Fruit fly (Drosophila melanogaster): ENCODE measurements around the gene SAK.

Gene SAK

dm6 chr3L:21492723-21493316 is 22.9 kb downstream of the SAK start, which contains the start of the genes CG7202 and CG7519:
TSS of gene CG7202 (minus strand) at chr3L:21492773.
TSS of gene CG7519 (plus strand) at chr3L:21493083.
- TF ChIP-seq dsx (GFP tag; optimal IDR thresholded peaks at IDR 0.05; ENCODE audit: poor library complexity, severe bottlenecking) (peak; percentile 90), fkh (GFP tag; optimal IDR thresholded peaks at IDR 0.05) (peak; percentile 77), ss (GFP tag; optimal IDR thresholded peaks at IDR 0.05) (no peak), CG6808 (GFP tag; optimal IDR thresholded peaks at IDR 0.05) (no peak), dac (GFP tag; optimal IDR thresholded peaks at IDR 0.05) (no peak)

dm6 chr3L:21490486-21490885 is 25.2 kb downstream of the SAK start, which contains the start of gene Neu2:
TSS of gene Neu2 (minus strand) at chr3L:21490586.
- no peak for TF ChIP-seq Ets21C (GFP tag; optimal IDR thresholded peaks at IDR 0.05)
- no peak for TF ChIP-seq Smox (GFP tag; optimal IDR thresholded peaks at IDR 0.05)
- no peak for TF ChIP-seq CG4318 (GFP tag; optimal IDR thresholded peaks at IDR 0.05)
- TF ChIP-seq Hr38 (GFP tag; optimal IDR thresholded peaks at IDR 0.05), result no peak
- no peak for TF ChIP-seq Hr39 (GFP tag; optimal IDR thresholded peaks at IDR 0.05)
- TF ChIP-seq CG11762 (GFP tag; optimal IDR thresholded peaks at IDR 0.05; ENCODE audit: insufficient read depth), result no peak
- TF ChIP-seq Ets96B (tag; optimal IDR thresholded peaks at IDR 0.05), result no peak
- no peak for TF ChIP-seq eg (GFP tag; IDR thresholded peaks at IDR 0.05)
- no peak for TF ChIP-seq Eip93F (GFP tag; optimal IDR thresholded peaks at IDR 0.05)
- no peak for TF ChIP-seq CG6163 (GFP tag; IDR thresholded peaks at IDR 0.05)
- TF ChIP-seq fkh (GFP tag; optimal IDR thresholded peaks at IDR 0.05), result no peak
- TF ChIP-seq CG11294 (GFP tag; IDR thresholded peaks at IDR 0.05), result no peak
- TF ChIP-seq CG7368 (GFP tag; optimal IDR thresholded peaks at IDR 0.05), result no peak
- TF ChIP-seq Sox15 (GFP tag; optimal IDR thresholded peaks at IDR 0.05), result no peak
- no peak for TF ChIP-seq Blimp-1 (GFP tag; optimal IDR thresholded peaks at IDR 0.05)
- TF ChIP-seq dac (GFP tag; optimal IDR thresholded peaks at IDR 0.05), result no peak
- no peak for TF ChIP-seq CG8119 (GFP tag; IDR thresholded peaks at IDR 0.05)
- TF ChIP-seq Met (GFP tag; optimal IDR thresholded peaks at IDR 0.05), result no peak

dm6 chr3L:21485371-21485770 is 30.3 kb downstream of the SAK start:
- TF ChIP-seq CG6163 (GFP tag; IDR thresholded peaks at IDR 0.05), result peak; percentile 57; the same call in 2 of the 3 replicates
- TF ChIP-seq dsx (GFP tag; optimal IDR thresholded peaks at IDR 0.05; ENCODE audit: poor library complexity, severe bottlenecking), result peak; percentile 40
- TF ChIP-seq CG8119 (GFP tag; IDR thresholded peaks at IDR 0.05), result peak; percentile 55
- peak; percentile 55; the same call in 1 of the 2 replicates for TF ChIP-seq CG15336 (GFP tag; IDR thresholded peaks at IDR 0.05)

dm6 chr3L:21483837-21484236 is 31.9 kb downstream of the SAK start:
- TF ChIP-seq Eip75B (GFP tag; optimal IDR thresholded peaks at IDR 0.05) (no peak), achi (GFP tag; optimal IDR thresholded peaks at IDR 0.05) (no peak), Smox (GFP tag; optimal IDR thresholded peaks at IDR 0.05) (no peak), pdm3 (GFP tag; optimal IDR thresholded peaks at IDR 0.05) (no peak), Sox14 (GFP tag; optimal IDR thresholded peaks at IDR 0.05) (peak; percentile 56), CG10631 (GFP tag; optimal IDR thresholded peaks at IDR 0.05) (no peak), CG8319 (GFP tag; optimal IDR thresholded peaks at IDR 0.05) (no peak), spab (GFP tag; optimal IDR thresholded peaks at IDR 0.05) (no peak), salr (GFP tag; optimal IDR thresholded peaks at IDR 0.05) (no peak), Ets96B (tag; optimal IDR thresholded peaks at IDR 0.05) (no peak), CG8632 (GFP tag; optimal IDR thresholded peaks at IDR 0.05) (no peak), CG4318 (GFP tag; optimal IDR thresholded peaks at IDR 0.05) (no peak), Ets21C (GFP tag; optimal IDR thresholded peaks at IDR 0.05) (no peak), CG16779 (tag; optimal IDR thresholded peaks at IDR 0.05) (no peak), Hr39 (GFP tag; optimal IDR thresholded peaks at IDR 0.05) (no peak), CG34406 (GFP tag; optimal IDR thresholded peaks at IDR 0.05) (no peak), CG3919 (GFP tag; optimal IDR thresholded peaks at IDR 0.05) (no peak), acj6 (GFP tag; optimal IDR thresholded peaks at IDR 0.05) (no peak), CG10669 (GFP tag; optimal IDR thresholded peaks at IDR 0.05) (no peak), CG6276 (GFP tag; optimal IDR thresholded peaks at IDR 0.05) (no peak), CG31627 (GFP tag; optimal IDR thresholded peaks at IDR 0.05) (peak; percentile 2), dsx (GFP tag; optimal IDR thresholded peaks at IDR 0.05; ENCODE audit: poor library complexity, severe bottlenecking) (peak; percentile 2), CG6792 (GFP tag; optimal IDR thresholded peaks at IDR 0.05) (no peak)

All from whole organism, prepupa.